Worm (Caenorhabditis elegans): ENCODE results near the gene set-31.

- TF ChIP-seq ama-1 (optimal IDR thresholded peaks at IDR 0.05) (no peak), fkh-4 (tag; optimal IDR thresholded peaks at IDR 0.05; ENCODE audit: borderline replicate concordance) (no peak), aly-2 (tag; optimal IDR thresholded peaks at IDR 0.05) (no peak)
These were observed 9.5 kb downstream of the set-31 start for ce11 chrV:14427069-14427825.
